Worm (Caenorhabditis elegans) whole organism, L4 larva: Measurements from ENCODE around the gene ddn-3.

Experiments
- D1046.2 ChIP-seq: fragments of 200-800 bp; sonication (Bioruptor generic); IDR thresholded peaks from 2 replicates; pipeline ENCODE4 v1.3.6; 2022; ENCODE audit warnings: missing genetic modification characterization, missing compliant biosample characterization
- F10B5.3 ChIP-seq: sonication (generic microtip); optimal IDR thresholded peaks from 2 replicates; lab custom pipeline; 2016; ENCODE audit warnings: mild to moderate bottlenecking, missing genetic modification characterization, missing compliant biosample characterization
- F44E2.7 ChIP-seq: fragments of 200-800 bp; sonication (Bioruptor generic); IDR thresholded peaks from 2 replicates; pipeline ENCODE4 v2.1.2; 2022; ENCODE audit warnings: missing genetic modification characterization, missing compliant biosample characterization
- F49E8.2 ChIP-seq: sonication (generic microtip); optimal IDR thresholded peaks from 2 replicates; lab custom pipeline; 2016; ENCODE audit warnings: missing compliant biosample characterization, mild to moderate bottlenecking, missing genetic modification characterization, borderline replicate concordance
- T26A8.4 ChIP-seq: fragments of 200-800 bp; sonication (Bioruptor generic); IDR thresholded peaks from 2 replicates; pipeline ENCODE4 v1.3.6; 2022; ENCODE audit warnings: missing genetic modification characterization, missing compliant biosample characterization
- Y5F2A.4 ChIP-seq: fragments of 200-800 bp; sonication (Bioruptor generic); optimal IDR thresholded peaks from 2 replicates; lab custom pipeline; 2018; ENCODE audit warnings: mild to moderate bottlenecking, missing genetic modification characterization, missing compliant biosample characterization
- ZK337.2 ChIP-seq: fragments of 200-800 bp; sonication (Bioruptor generic); IDR thresholded peaks from 2 replicates; pipeline ENCODE4 v1.3.6; 2022; ENCODE audit warnings: missing genetic modification reagents, missing genetic modification characterization, missing compliant biosample characterization
- aha-1 ChIP-seq: fragments of 150-350 bp; peaks from one replicate; lab custom pipeline; 2014; ENCODE audit warnings: missing biosample characterization, missing genetic modification characterization
- aly-2 ChIP-seq: sonication (generic microtip); optimal IDR thresholded peaks from 2 replicates; lab custom pipeline; 2018; ENCODE audit warnings: missing biosample characterization, missing genetic modification characterization
- arid-1 ChIP-seq: fragments of 200-800 bp; sonication (Bioruptor generic); conservative IDR thresholded peaks from 2 replicates; pipeline ENCODE4 v1.3.6; 2022; ENCODE audit warnings: missing genetic modification reagents, missing genetic modification characterization, missing compliant biosample characterization
- ceh-20 ChIP-seq: fragments of 200-800 bp; sonication (Bioruptor generic); IDR thresholded peaks from 2 replicates; pipeline ENCODE4 v1.3.6; 2022; ENCODE audit warnings: missing genetic modification reagents, missing genetic modification characterization, missing compliant biosample characterization
- ces-1 ChIP-seq: fragments of 150-350 bp; sonication (generic microtip); optimal IDR thresholded peaks from 4 replicates; lab custom pipeline; 2014; ENCODE audit warnings: missing biosample characterization, missing genetic modification reagents, missing genetic modification characterization
- cey-2 ChIP-seq: sonication (generic microtip); optimal IDR thresholded peaks from 3 replicates; lab custom pipeline; 2017; ENCODE audit warnings: missing genetic modification characterization, mild to moderate bottlenecking, missing compliant biosample characterization, antibody characterized with exemption, borderline replicate concordance; ENCODE audit not compliant: insufficient read depth
- daf-16 ChIP-seq, 3 experiments: sonication (generic microtip); optimal IDR thresholded peaks; 2 replicates each; lab custom pipeline; 2016 to 2017; ENCODE audit warnings: missing genetic modification characterization in 3 of 3, missing genetic modification reagents in 3 of 3, mild to moderate bottlenecking in 2 of 3, missing compliant biosample characterization in 2 of 3, missing biosample characterization in 1 of 3, moderate library complexity in 1 of 3
- daf-19 ChIP-seq: fragments of 200-800 bp; sonication (Bioruptor generic); conservative IDR thresholded peaks from 2 replicates; pipeline ENCODE4 v1.3.6; 2022; ENCODE audit warnings: missing genetic modification characterization, missing compliant biosample characterization
- daf-8 ChIP-seq: fragments of 200-800 bp; sonication (Bioruptor generic); IDR thresholded peaks from 2 replicates; pipeline ENCODE4 v1.3.6; 2022; ENCODE audit warnings: missing genetic modification characterization, missing compliant biosample characterization
- dmd-6 ChIP-seq: fragments of 200-800 bp; sonication (Bioruptor generic); IDR thresholded peaks from 2 replicates; pipeline ENCODE4 v1.3.6; 2022; ENCODE audit warnings: missing genetic modification reagents, missing genetic modification characterization, missing compliant biosample characterization
- dmd-8 ChIP-seq: fragments of 200-800 bp; sonication (Bioruptor generic); IDR thresholded peaks from 2 replicates; pipeline ENCODE4 v1.3.6; 2022; ENCODE audit warnings: missing genetic modification characterization, missing compliant biosample characterization
- dmd-9 ChIP-seq: fragments of 200-800 bp; sonication (Bioruptor generic); IDR thresholded peaks from 2 replicates; pipeline ENCODE4 v1.3.6; 2022; ENCODE audit warnings: missing genetic modification reagents, missing genetic modification characterization, missing compliant biosample characterization
- dpl-1 ChIP-seq: fragments of 150-350 bp; optimal IDR thresholded peaks from 2 replicates; lab custom pipeline; 2014; ENCODE audit warnings: missing biosample characterization, missing genetic modification reagents, missing genetic modification characterization
- dve-1 ChIP-seq: sonication (generic microtip); optimal IDR thresholded peaks from 2 replicates; lab custom pipeline; 2017; ENCODE audit warnings: antibody characterized with exemption, mild to moderate bottlenecking, missing genetic modification characterization, missing compliant biosample characterization; ENCODE audit not compliant: insufficient read depth
- egl-27 ChIP-seq: sonication (generic microtip); optimal IDR thresholded peaks from 3 replicates; lab custom pipeline; 2017; ENCODE audit warnings: missing biosample characterization, missing genetic modification reagents, missing genetic modification characterization
- egl-43 ChIP-seq: fragments of 200-800 bp; sonication (Bioruptor generic); IDR thresholded peaks from 2 replicates; pipeline ENCODE4 v1.3.6; 2022; ENCODE audit warnings: missing genetic modification reagents, missing genetic modification characterization, missing compliant biosample characterization
- fos-1 ChIP-seq: fragments of 150-350 bp; optimal IDR thresholded peaks from 2 replicates; lab custom pipeline; 2014; ENCODE audit warnings: missing biosample characterization, missing genetic modification characterization
- hlh-11 ChIP-seq: fragments of 200-800 bp; sonication (Bioruptor generic); optimal IDR thresholded peaks from 2 replicates; lab custom pipeline; 2018; ENCODE audit warnings: mild to moderate bottlenecking, missing genetic modification characterization, missing compliant biosample characterization
- hlh-30 ChIP-seq: sonication (generic microtip); optimal IDR thresholded peaks from 2 replicates; lab custom pipeline; 2017; ENCODE audit warnings: antibody characterized with exemption, mild to moderate bottlenecking, missing genetic modification characterization, missing compliant biosample characterization; ENCODE audit not compliant: insufficient read depth
- jun-1 ChIP-seq: fragments of 150-350 bp; optimal IDR thresholded peaks from 2 replicates; lab custom pipeline; 2014; ENCODE audit warnings: missing biosample characterization, missing genetic modification reagents, missing genetic modification characterization
- lin-1 ChIP-seq: fragments of 200-800 bp; sonication (Bioruptor generic); IDR thresholded peaks from 2 replicates; pipeline ENCODE4 v1.3.6; 2022; ENCODE audit warnings: missing genetic modification reagents, missing genetic modification characterization, missing compliant biosample characterization
- lin-13 ChIP-seq: fragments of 150-350 bp; optimal IDR thresholded peaks from 2 replicates; lab custom pipeline; 2014; ENCODE audit warnings: missing biosample characterization, missing genetic modification reagents, missing genetic modification characterization
- lin-39 ChIP-seq: fragments of 150-350 bp; optimal IDR thresholded peaks from 2 replicates; lab custom pipeline; 2014; ENCODE audit warnings: missing biosample characterization, missing genetic modification reagents, missing genetic modification characterization
- madf-9 ChIP-seq: fragments of 200-800 bp; sonication (Bioruptor generic); conservative IDR thresholded peaks from 2 replicates; pipeline ENCODE4 v1.3.6; 2022; ENCODE audit warnings: missing genetic modification reagents, missing genetic modification characterization, missing compliant biosample characterization
- mdl-1 ChIP-seq, 2 experiments: fragments of 150-350 bp in 1 of 2; sonication (generic microtip) in 1 of 2; optimal IDR thresholded peaks; 2 replicates each; lab custom pipeline; 2014 to 2017; ENCODE audit warnings: missing biosample characterization in 2 of 2, missing genetic modification characterization in 2 of 2
- mdt-29 ChIP-seq: fragments of 200-800 bp; sonication (Bioruptor generic); IDR thresholded peaks from 2 replicates; pipeline ENCODE4 v1.3.6; 2022; ENCODE audit warnings: missing genetic modification reagents, missing genetic modification characterization, missing compliant biosample characterization
- mep-1 ChIP-seq: fragments of 150-350 bp; sonication (generic microtip); optimal IDR thresholded peaks from 3 replicates; lab custom pipeline; 2014; ENCODE audit warnings: missing biosample characterization, missing genetic modification characterization
- mes-2 ChIP-seq: sonication (generic microtip); optimal IDR thresholded peaks from 2 replicates; lab custom pipeline; 2016; ENCODE audit warnings: missing genotype, mild to moderate bottlenecking, missing genetic modification characterization, missing compliant biosample characterization; ENCODE audit not compliant: poor library complexity, severe bottlenecking
- nhr-41 ChIP-seq: fragments of 200-800 bp; sonication (Bioruptor generic); IDR thresholded peaks from 2 replicates; pipeline ENCODE4 v1.3.6; 2022; ENCODE audit warnings: missing genetic modification reagents, missing genetic modification characterization, missing compliant biosample characterization
- php-3 ChIP-seq: fragments of 200-800 bp; sonication (Bioruptor generic); IDR thresholded peaks from 2 replicates; pipeline ENCODE4 v1.3.6; 2022; ENCODE audit warnings: missing genetic modification reagents, missing genetic modification characterization, missing compliant biosample characterization
- snpc-1.2 ChIP-seq: fragments of 200-800 bp; sonication (Bioruptor generic); IDR thresholded peaks from 2 replicates; pipeline ENCODE4 v1.3.6; 2022; ENCODE audit warnings: missing genetic modification reagents, missing genetic modification characterization, missing compliant biosample characterization
- snpc-4 ChIP-seq: fragments of 150-350 bp; optimal IDR thresholded peaks from 2 replicates; lab custom pipeline; 2014; ENCODE audit warnings: missing biosample characterization, missing genetic modification characterization
- spr-3 ChIP-seq: fragments of 200-800 bp; sonication (Bioruptor generic); optimal IDR thresholded peaks from 2 replicates; lab custom pipeline; 2018; ENCODE audit warnings: mild to moderate bottlenecking, missing genetic modification characterization, missing compliant biosample characterization
- unc-62 ChIP-seq, 3 experiments: fragments of 150-350 bp in 1 of 3; sonication (generic microtip); optimal IDR thresholded peaks in 2 of 3; peaks in 1 of 3; 1 replicate in 1 of 3; 2 replicates in 2 of 3; lab custom pipeline; 2014 to 2017; ENCODE audit warnings: missing biosample characterization in 3 of 3, missing genetic modification characterization in 3 of 3, missing genetic modification reagents in 3 of 3, missing genotype in 1 of 3
- ztf-7 ChIP-seq: fragments of 150-350 bp; optimal IDR thresholded peaks from 2 replicates; lab custom pipeline; 2014; ENCODE audit warnings: missing biosample characterization, missing genetic modification characterization

ddn-3 gene

DNA sequence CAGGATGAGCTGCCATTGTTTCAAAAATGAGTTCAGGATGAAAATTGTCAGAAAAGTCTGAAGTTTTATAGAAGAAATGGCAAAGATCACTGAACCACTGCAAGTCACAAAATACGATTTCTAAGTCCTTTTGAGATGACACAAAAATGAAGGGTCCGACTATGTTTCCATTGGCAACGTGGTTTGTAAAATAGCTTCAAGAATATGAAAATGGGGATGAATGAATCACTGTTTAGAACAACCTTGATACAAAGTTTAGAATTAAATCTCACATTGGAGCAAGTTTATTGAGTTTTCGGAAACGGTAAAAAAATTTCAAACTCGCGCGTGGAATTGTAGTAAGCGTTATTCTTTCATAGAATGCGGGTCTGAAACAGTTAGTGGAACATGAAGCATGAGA lies at the start of gene ddn-3:
Gene ddn-3, minus strand, starts transcription at position 101 of the 400 bp plus-strand sequence.
- TF ChIP-seq arid-1 (GFP tag; lab: Robert Waterston, UW) (no peak), ces-1 (GFP tag; lab: Kevin White, UChicago) (no peak), aha-1 (tag; lab: Kevin White, UChicago) (no peak), lin-13 (GFP tag; lab: Kevin White, UChicago) (no peak), F44E2.7 (no peak)
- TF ChIP-seq, all 104 proteins: peak for 0

ce11 chrV:14358577-14358976 lies 47.6 kb upstream of the ddn-3 start, which contains the start of gene Y49A3A.4:
Gene Y49A3A.4 (minus strand): TSS chrV:14358890.
- TF ChIP-seq cey-2 (tag; lab: Kevin White, UChicago) (no peak), lin-1 (no peak), egl-43 (GFP tag; lab: Robert Waterston, UW) (no peak), F10B5.3 (tag; lab: Kevin White, UChicago) (no peak), daf-19 (GFP tag; lab: Robert Waterston, UW) (no peak), ZK337.2 (GFP tag; lab: Robert Waterston, UW) (no peak), snpc-1.2 (GFP tag; lab: Robert Waterston, UW) (no peak), dmd-8 (GFP tag; lab: Robert Waterston, UW) (no peak), unc-62 (GFP tag; optimal IDR thresholded peaks at IDR 0.05 in 1 of 2; lab: Kevin White, UChicago) (no peak), unc-62 (tag; optimal IDR thresholded peaks at IDR 0.05; lab: Kevin White, UChicago) (no peak), php-3 (no peak), ces-1 (GFP tag; lab: Kevin White, UChicago) (no peak), D1046.2 (GFP tag; lab: Robert Waterston, UW) (no peak), dmd-6 (GFP tag; lab: Robert Waterston, UW) (no peak), lin-13 (GFP tag; lab: Kevin White, UChicago) (no peak), jun-1 (no peak), F49E8.2 (tag; lab: Kevin White, UChicago) (no peak), Y5F2A.4 (GFP tag; lab: Kevin White, UChicago) (peak; percentile 0), madf-9 (no peak), dve-1 (peak; percentile 19), spr-3 (GFP tag; lab: Kevin White, UChicago) (peak; percentile 11), aly-2 (tag; lab: Kevin White, UChicago) (no peak), dpl-1 (GFP tag; lab: Kevin White, UChicago) (no peak), fos-1 (tag; lab: Kevin White, UChicago) (no peak), hlh-30 (peak; percentile 35), mep-1 (tag; lab: Kevin White, UChicago) (peak; percentile 21), ceh-20 (GFP tag; lab: Robert Waterston, UW) (no peak), hlh-11 (tag; lab: Kevin White, UChicago) (peak; percentile 23), T26A8.4 (peak; percentile 63), daf-16 (GFP tag; optimal IDR thresholded peaks at IDR 0.05; lab: Kevin White, UChicago) (no peak), daf-16 (tag; optimal IDR thresholded peaks at IDR 0.05; lab: Kevin White, UChicago) (peak; percentile 42), snpc-4 (tag; lab: Kevin White, UChicago) (peak; percentile 70), ztf-7 (no peak), daf-8 (GFP tag; lab: Robert Waterston, UW) (no peak), lin-39 (tag; lab: Kevin White, UChicago) (no peak), mdt-29 (GFP tag; lab: Robert Waterston, UW) (no peak), mes-2 (peak; percentile 39), nhr-41 (GFP tag; lab: Robert Waterston, UW) (no peak), dmd-9 (GFP tag; lab: Robert Waterston, UW) (no peak), mdl-1 (tag; optimal IDR thresholded peaks at IDR 0.05; lab: Kevin White, UChicago) (no peak), egl-27 (tag; lab: Kevin White, UChicago) (no peak)
